Fruit fly (Drosophila melanogaster) whole organism, larva: ENCODE measurements around the gene Jon99Fii.

Experiments used
- noc ChIP-seq: fragments of 200-800 bp; sonication (Bioruptor generic); optimal IDR thresholded peaks from 3 replicates; lab custom pipeline; 2019; ENCODE audit warnings: missing biosample characterization, mild to moderate bottlenecking, missing genetic modification characterization, moderate library complexity

Gene Jon99Fii

DNA sequence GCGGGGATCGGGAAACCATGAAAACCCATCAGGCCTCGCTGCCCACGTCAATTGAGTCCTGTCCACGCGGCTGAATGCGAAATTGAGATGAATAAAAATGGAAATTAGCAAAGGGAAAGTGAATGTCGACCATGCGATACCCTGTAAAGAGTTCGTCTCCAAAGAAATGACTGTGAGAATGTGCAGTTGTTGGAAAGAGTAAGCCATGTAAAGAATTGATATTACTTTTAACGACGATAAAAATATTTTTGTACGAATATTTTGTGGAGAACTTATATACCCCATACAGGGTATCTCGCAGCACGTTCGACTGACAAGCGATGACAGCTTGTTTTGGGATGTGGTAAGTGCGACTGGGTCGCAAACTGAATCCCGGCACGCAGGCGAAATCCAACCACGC lies 13.4 kb upstream of the Jon99Fii start:
- TF ChIP-seq noc (tag; lab: Kevin White, UChicago), result peak; percentile 36

DNA sequence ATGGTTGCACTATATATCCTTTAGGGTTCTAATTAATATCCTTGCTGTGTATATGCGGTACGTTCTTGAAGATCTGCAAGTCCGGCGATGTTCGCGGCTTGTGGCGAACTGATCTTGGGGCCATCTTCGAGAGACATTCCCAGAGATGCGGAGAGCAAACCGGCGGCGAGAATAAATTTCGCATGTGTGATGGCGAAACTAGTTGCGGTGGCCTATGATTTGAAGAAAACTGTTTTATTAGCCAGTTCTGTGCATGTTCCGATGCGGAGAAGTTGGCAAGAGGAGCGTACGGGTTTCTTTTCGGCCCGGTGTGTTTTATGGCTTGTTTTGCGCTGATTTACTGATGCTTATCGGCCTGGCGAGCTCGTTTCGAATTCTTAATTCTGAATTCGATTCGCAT lies 12.5 kb upstream of the Jon99Fii start, which contains the start of gene PH4alphaNE1:
PH4alphaNE1 (minus strand) TSS at position 101 of the 400 bp plus-strand sequence.
- no peak for TF ChIP-seq noc (tag; lab: Kevin White, UChicago)

DNA sequence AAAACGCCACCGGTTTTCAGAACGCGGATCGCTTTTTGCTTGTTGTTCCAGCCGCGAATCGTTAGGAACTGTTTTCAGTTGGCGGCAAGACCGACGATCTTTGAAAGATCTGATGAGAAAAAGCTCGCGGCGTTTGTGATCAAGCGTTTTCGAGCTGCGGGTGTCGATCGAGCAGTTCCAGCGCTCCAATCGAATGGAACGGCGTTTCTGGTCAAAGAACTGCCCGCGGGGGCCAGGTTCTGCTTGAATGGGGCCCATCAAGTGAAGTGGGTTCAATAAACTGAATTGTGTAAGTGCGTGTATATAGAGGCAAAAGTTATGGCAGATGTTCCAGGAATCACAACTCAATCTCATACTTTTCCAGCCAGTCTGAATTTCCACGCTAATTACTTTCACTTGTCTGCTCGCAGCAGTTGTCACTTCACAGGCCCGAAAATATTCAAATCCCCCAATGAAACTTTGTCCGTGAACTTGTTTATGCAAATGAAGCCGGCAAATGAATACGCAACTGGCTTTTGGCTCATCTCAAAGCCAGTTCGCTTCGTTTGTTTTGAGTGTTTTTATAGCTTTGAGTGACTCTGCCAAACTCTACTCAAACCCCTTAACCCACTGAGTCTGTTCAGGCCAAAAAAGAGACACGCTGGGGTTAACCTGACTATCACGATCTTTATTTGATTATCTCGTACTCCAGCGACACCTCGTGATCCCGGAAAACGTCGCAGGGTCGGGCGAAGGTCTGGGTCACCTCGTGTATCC lies 8.6 kb upstream of the Jon99Fii start, which contains the start of gene PH4alphaMP:
PH4alphaMP (minus strand) TSS at position 51 of the 756 bp plus-strand sequence.
- TF ChIP-seq noc (tag; lab: Kevin White, UChicago), result no peak

DNA sequence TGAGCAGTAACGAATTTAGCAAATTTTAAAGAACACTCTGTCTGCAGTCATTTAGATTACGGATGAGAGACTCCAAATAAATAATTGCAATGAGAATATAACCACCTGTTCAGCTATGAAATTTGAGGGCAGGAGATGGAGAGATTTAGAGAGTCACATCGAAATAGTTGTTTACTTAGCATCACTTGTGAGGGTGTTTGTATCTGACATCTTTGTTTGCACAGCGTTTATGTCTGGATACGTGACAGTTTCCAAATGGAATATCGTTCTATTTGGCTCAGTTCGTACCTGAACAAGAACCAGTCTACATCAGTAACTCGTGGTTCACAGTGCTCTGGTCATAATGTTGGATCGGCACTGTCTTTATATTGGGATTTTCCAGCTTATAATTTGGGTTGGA lies 2.1 kb upstream of the Jon99Fii start, which contains the start of gene PH4alphaSG2:
PH4alphaSG2 (plus strand) TSS at position 278 of the 400 bp plus-strand sequence.
- peak; percentile 11 for TF ChIP-seq noc (tag; lab: Kevin White, UChicago)

DNA sequence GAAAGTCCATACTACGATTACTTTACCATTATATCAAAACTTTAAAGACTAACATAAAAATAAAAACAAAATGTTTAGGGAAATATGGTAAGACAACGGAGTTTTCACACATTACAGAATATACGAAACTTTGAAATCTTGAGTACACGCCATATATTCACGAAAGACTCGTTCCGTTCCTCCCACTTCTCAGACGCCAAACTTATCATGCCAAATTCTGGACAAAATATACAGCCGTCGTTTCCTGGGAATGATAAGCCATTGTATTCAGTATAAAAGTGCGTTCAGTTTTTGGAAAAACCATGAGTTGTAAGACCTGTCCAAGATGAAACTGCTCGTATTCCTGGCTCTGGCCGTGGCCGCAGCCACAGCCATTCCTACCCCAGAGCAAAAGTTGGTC lies 935 bp upstream of the Jon99Fii start, which contains the start of gene Jon99Fi:
Jon99Fi (plus strand) TSS at position 301 of the 400 bp plus-strand sequence.
- TF ChIP-seq noc (tag; lab: Kevin White, UChicago), result peak; percentile 47

DNA sequence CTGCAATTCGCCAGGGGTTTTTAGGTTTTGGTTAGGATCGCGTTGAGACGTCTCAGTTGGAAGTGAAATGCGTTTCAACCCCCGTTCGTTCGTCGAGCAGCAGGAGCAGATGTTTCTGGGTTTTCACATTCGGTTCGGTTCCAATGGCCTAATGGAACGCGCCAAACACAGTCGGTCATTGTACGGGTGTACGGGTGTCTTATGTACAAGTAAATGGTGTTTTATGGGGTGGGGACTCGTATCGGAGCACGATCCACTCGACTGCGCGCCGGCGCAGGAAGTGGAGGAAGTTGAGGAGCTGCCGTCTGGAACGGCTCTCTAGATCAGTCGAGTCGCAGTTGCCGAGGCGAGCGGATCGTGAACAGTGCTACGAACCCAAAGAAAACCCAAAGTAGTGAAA lies 11.4 kb downstream of the Jon99Fii start, which contains the start of gene spdo:
spdo (plus strand) TSS at position 318 of the 400 bp plus-strand sequence.
- no peak for TF ChIP-seq noc (tag; lab: Kevin White, UChicago)

DNA sequence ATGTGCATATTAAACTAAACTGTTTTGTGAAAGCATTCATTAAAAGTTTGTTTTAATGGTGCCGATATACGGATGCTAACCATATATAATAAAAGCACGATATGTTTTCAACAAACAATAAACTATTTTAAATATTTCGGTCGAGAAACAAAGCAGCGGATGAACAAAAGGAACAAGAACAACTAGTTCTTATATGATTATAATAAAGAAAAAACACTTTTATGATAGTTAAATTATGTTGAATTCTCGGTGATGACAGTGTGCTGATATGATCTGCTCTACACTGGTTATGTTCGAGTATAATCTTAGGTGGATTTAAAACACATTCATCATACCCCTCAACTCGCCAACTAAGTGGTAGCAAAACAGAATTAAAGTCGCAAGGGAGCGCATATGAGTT lies 11.8 kb downstream of the Jon99Fii start:
- TF ChIP-seq noc (tag; lab: Kevin White, UChicago), result no peak

DNA sequence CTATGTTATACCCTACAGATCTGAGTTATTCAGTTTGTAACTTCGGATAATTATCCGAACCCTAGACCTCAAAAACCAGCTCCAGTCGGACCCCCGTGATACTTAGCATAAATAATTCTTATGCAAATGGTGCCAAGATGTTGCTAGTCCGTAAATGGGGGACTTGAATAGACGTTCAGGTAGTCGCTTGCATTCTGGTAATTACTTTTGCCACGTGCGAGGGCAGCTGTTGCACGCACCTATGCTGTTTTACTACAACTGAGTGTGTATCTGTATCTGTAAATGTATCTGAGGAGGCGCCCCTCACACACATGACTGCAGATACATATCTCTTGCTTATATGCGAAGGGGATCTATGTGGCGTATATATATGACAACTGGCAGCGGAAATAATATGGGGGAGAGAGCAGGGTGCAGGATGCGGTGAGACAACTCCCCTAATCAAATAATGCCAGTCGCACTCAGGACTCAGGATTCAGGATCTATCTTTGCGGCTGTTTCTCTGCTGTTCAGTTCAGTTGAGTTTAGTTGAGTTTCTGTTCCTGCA lies 13.0 kb downstream of the Jon99Fii start:
- TF ChIP-seq noc (tag; lab: Kevin White, UChicago), result no peak

DNA sequence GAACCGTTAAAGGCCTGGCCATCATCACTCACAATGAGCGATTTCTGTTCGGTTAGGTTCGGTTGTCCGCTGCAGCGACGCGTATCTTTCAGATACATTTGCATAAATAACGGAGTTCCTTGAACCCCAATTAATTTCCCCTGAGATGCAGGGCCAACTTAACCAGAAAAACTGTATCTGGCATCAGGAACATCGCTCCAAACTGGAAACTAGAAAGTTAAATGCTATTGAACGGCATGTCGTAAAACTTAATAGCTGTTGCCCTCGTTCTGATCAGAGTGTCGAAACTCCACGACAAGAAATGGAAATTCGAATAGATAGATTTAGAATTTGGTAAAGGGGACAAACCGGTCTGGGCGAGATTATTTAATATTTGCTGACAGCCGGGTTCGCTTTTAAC lies 15.4 kb downstream of the Jon99Fii start:
- no peak for TF ChIP-seq noc (tag; lab: Kevin White, UChicago)

DNA sequence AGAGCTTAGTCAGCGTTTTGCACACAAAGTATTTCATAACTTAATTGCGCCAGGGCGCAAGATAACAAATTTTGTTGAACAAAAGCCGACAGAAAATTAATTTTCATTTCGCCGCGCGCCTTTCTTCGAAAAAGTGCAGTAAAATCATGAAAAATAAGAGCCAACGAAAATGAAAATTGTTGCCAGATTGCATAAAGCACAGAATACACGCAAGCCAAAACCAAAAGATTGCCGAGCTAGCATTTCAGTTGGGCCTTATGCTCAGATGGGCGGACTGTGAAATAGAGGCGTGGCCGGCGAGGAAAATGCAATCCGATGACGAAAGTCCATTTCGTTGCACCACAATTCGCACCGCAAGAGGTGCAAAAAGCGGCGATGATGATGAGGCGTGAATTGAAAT lies 17.0 kb downstream of the Jon99Fii start:
- no peak for TF ChIP-seq noc (tag; lab: Kevin White, UChicago)

DNA sequence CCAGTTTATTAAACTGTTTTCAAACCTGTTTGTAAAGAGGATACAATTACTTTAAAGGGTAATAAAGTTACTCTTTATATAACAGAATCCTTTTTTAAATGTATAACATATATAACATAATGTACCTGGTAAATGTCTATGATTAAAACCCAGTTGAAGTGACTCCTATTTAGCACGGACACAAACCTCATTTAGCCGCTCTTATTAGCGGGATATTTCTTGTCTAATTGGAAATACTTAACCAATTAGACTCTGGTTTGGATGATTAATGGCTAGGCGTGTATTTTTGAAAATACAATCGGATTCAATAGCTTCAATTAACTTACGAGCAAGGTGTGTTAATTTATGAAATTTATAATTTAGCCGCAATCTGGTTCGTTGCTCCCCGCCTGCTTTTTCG lies 20.7 kb downstream of the Jon99Fii start:
- no peak for TF ChIP-seq noc (tag; lab: Kevin White, UChicago)

DNA sequence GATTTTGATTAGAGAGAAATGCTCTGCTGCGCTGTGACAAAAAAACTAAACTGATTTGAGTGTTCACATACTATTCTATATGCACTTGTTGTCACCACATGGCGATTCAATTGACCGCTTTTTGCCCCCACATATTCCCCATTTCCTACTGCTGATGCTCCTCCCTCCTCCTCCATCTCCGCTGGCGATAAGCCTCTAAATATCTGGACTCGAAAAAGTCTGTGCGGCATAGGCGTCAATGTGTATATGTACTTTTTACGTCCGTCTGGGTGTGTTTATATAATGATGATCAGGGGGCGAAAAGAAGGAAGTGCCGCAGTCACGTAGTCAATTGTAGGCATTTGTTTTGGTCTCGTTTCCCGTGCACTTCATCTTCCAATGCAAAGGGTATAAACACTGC lies 21.2 kb downstream of the Jon99Fii start:
- no peak for TF ChIP-seq noc (tag; lab: Kevin White, UChicago)

DNA sequence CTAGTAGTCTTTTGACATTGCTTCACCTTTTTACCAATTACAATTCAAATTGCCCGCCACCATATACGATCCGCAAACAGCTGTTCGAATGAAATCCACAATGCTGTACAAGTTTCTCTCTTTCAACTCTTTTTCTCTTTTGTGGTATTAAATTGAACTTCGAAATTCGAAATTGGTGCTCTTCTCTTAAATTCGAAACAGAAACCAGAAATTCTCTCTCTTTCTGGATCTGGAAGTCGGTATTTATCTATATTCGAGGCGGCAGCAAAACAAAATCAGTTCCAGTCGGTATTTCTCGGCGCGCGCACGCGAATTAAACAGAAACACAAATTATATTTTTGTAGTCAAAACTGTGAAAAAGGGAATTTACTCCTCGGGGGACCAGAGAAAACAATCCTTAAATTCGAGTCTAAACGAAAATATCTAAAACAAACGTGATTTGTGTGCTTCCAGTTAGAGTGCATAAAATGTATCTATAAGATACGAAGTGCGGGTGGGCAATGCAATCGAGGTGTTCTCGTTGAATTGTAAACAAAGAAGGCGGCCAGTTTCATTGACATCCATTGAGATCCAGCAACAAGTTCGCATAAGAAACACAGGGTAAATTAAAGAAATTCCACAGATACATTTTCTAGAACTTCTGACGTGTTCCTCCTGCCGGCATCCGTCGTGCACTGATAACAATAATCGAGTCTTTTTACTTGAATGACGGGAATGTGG lies 21.8 kb downstream of the Jon99Fii start, which contains the start of gene PH4alphaEFB:
PH4alphaEFB (plus strand) TSS at position 276 of the 720 bp plus-strand sequence.
- TF ChIP-seq noc (tag; lab: Kevin White, UChicago), result no peak

DNA sequence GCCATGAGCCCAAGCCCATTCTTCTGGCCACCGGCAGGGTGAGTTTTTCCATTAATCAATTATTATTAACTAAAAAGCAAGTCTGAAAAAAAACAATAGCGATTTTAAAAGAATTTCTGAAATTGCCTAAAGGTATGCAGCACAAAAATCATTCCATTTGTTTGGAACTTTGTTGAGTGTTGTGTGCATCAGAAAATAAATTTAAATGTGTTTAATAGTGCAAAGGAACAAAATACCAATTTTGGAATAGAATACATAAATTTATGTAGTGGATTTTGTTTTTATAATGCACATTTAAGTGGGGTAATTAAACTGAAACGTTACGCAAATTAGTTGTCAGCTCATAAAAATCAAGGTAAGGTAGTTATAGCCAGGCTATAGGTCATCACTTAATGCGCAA lies 23.5 kb downstream of the Jon99Fii start:
- TF ChIP-seq noc (tag; lab: Kevin White, UChicago), result no peak

DNA sequence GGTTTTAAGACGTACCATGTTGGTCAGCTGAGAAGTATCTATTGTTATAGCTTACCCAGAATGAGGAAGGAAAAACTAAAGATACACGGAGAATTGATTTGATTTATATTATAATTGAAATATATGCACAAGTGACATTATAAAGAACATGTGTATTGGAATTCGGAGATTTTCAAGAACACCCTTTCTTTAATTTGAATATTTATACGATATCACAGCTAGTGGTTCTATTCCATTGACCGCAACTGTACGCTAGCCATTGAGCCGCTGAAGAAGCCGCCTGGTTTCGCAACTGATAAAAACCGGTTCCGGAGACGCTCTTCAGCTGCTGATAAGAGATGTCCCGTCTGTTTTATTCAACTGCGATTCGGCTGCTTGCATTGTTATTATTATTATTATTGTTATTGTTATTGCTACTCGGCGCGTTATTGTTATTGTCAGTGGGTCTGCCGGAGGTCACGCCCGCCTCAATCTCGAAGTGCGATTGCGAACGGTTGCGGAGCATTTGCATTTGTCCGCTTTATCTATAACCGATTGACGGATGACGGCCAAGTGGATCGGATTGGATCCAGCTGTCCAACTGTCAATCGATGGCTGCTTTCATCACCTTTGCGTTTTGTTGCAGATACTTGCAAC lies 26.0 kb downstream of the Jon99Fii start:
- peak; percentile 26 for TF ChIP-seq noc (tag; lab: Kevin White, UChicago)
